Fruit fly (Drosophila melanogaster): ENCODE results near the gene CG7655.

Gene CG7655

dm6 chr3R:17655040-17655439 lies 27.4 kb upstream of the CG7655 start (continued):
- TF ChIP-seq Camta (GFP tag; optimal IDR thresholded peaks at IDR 0.05) (no peak), sqz (GFP tag; optimal IDR thresholded peaks at IDR 0.05) (peak; percentile 7), Drgx (GFP tag; IDR thresholded peaks at IDR 0.05) (no peak), CG16815 (GFP tag; optimal IDR thresholded peaks at IDR 0.05) (no peak), zf30C (GFP tag; optimal IDR thresholded peaks at IDR 0.05) (no peak), CG2199 (GFP tag; IDR thresholded peaks at IDR 0.05) (0 out of 3 replicates have a peak, but pooled peaks have one; percentile 76), zfh2 (GFP tag; optimal IDR thresholded peaks at IDR 0.05) (no peak), psq (GFP tag; optimal IDR thresholded peaks at IDR 0.05) (no peak), fru (optimal IDR thresholded peaks at IDR 0.05) (no peak), CG4820 (GFP tag; optimal IDR thresholded peaks at IDR 0.05) (no peak), tll (GFP tag; optimal IDR thresholded peaks at IDR 0.05) (no peak), so (GFP tag; IDR thresholded peaks at IDR 0.05) (no peak), CG4707 (GFP tag; optimal IDR thresholded peaks at IDR 0.05) (peak; percentile 47), Fer3 (tag; optimal IDR thresholded peaks at IDR 0.05) (peak; percentile 4), H2.0 (GFP tag; IDR thresholded peaks at IDR 0.05) (no peak), prd (optimal IDR thresholded peaks at IDR 0.05) (no peak), prd (GFP tag; IDR thresholded peaks at IDR 0.05) (no peak), CG2889 (GFP tag; IDR thresholded peaks at IDR 0.05) (no peak), CG8388 (GFP tag; optimal IDR thresholded peaks at IDR 0.05) (peak; percentile 48), ase (GFP tag; IDR thresholded peaks at IDR 0.05) (no peak), vvl (GFP tag; IDR thresholded peaks at IDR 0.05) (0 out of 2 replicates have a peak, but pooled peaks have one; percentile 20), CG14860 (GFP tag; IDR thresholded peaks at IDR 0.05; ENCODE audit: partially characterized antibody) (no peak), zen (tag; optimal IDR thresholded peaks at IDR 0.05) (peak; percentile 63), Taf1 (GFP tag; IDR thresholded peaks at IDR 0.05) (no peak), toy (GFP tag; IDR thresholded peaks at IDR 0.05) (no peak), CG13894 (tag; optimal IDR thresholded peaks at IDR 0.05) (no peak), CG13624 (GFP tag; optimal IDR thresholded peaks at IDR 0.05) (no peak), Abd-B (GFP tag; optimal IDR thresholded peaks at IDR 0.05) (no peak), CG7987 (GFP tag; optimal IDR thresholded peaks at IDR 0.05) (no peak), Nf-YB (GFP tag; optimal IDR thresholded peaks at IDR 0.05) (no peak), Atf6 (GFP tag; IDR thresholded peaks at IDR 0.05) (no peak), CG12942 (GFP tag; optimal IDR thresholded peaks at IDR 0.05) (no peak), CG10274 (GFP tag; optimal IDR thresholded peaks at IDR 0.05) (no peak), Neu2 (GFP tag; optimal IDR thresholded peaks at IDR 0.05; ENCODE audit: borderline replicate concordance) (peak; percentile 8), gt (GFP tag; IDR thresholded peaks at IDR 0.05) (no peak), CG7372 (GFP tag; IDR thresholded peaks at IDR 0.05) (no peak), CG34422 (GFP tag; IDR thresholded peaks at IDR 0.05) (no peak), bigmax (GFP tag; optimal IDR thresholded peaks at IDR 0.05) (no peak), Hmr (GFP tag; optimal IDR thresholded peaks at IDR 0.05) (no peak), dan (GFP tag; IDR thresholded peaks at IDR 0.05) (no peak), pzg (GFP tag; optimal IDR thresholded peaks at IDR 0.05) (no peak), CG10654 (GFP tag; optimal IDR thresholded peaks at IDR 0.05) (no peak), CG30020 (tag; optimal IDR thresholded peaks at IDR 0.05) (no peak), ab (GFP tag; optimal IDR thresholded peaks at IDR 0.05) (no peak), CG4360 (GFP tag; IDR thresholded peaks at IDR 0.05) (no peak), Antp (GFP tag; optimal IDR thresholded peaks at IDR 0.05) (no peak), sug (tag; optimal IDR thresholded peaks at IDR 0.05) (no peak), CG11247 (GFP tag; IDR thresholded peaks at IDR 0.05) (no peak), CG10209 (GFP tag; optimal IDR thresholded peaks at IDR 0.05) (no peak), CG9215 (GFP tag; IDR thresholded peaks at IDR 0.05) (no peak), Nf-YC (tag; optimal IDR thresholded peaks at IDR 0.05) (no peak), Xbp1 (GFP tag; optimal IDR thresholded peaks at IDR 0.05) (no peak), inv (GFP tag; IDR thresholded peaks at IDR 0.05; ENCODE audit: partially characterized antibody) (no peak)
